Fruit fly (Drosophila melanogaster): ENCODE data around the gene CG33939.

DNA sequence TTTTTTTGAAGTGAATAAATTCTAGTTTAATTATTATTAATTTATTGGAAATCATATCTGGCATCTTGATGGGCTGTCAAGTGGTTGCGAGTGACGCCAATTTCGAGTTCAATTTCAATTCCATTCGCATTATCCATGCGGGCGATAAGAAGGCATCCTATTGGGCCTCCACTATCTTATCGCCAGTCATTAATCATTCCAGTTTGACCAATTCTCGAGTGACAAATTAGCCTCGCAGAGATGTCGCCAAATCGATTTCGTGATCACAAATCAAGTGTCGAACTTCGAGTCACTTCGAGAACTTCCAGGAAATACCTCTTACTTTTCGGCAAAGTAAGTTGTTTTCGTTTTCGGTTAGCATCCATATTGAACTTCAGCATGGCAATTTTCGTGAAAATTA, 42.0 kb upstream of the CG33939 start:
- TF ChIP-seq CG12605 (GFP tag; IDR thresholded peaks at IDR 0.05) (no peak), EcR (GFP tag; optimal IDR thresholded peaks at IDR 0.05) (no peak), D1 (tag; optimal IDR thresholded peaks at IDR 0.05) (no peak), Ets98B (GFP tag; IDR thresholded peaks at IDR 0.05) (no peak), gl (tag; optimal IDR thresholded peaks at IDR 0.05) (no peak), CG34367 (tag; optimal IDR thresholded peaks at IDR 0.05) (no peak), CG17806 (tag; optimal IDR thresholded peaks at IDR 0.05) (no peak), rn (GFP tag; IDR thresholded peaks at IDR 0.05) (no peak), CG4496 (GFP tag; IDR thresholded peaks at IDR 0.05) (no peak), CG15710 (tag; optimal IDR thresholded peaks at IDR 0.05) (no peak)
